Fruit fly (Drosophila melanogaster) whole organism, wandering third instar larva: ENCODE results near the gene CG9400.

Experiments used
- Abd-B ChIP-seq: fragments of >200 bp; optimal IDR thresholded peaks from 2 replicates; lab custom pipeline; 2017; ENCODE audit warnings: missing biosample characterization, missing genetic modification characterization
- CG9705 ChIP-seq: fragments of 200-800 bp; sonication (Bioruptor generic); optimal IDR thresholded peaks from 2 replicates; lab custom pipeline; 2018; ENCODE audit warnings: missing biosample characterization, mild to moderate bottlenecking, missing genetic modification characterization
- CrebA ChIP-seq: fragments of 200-800 bp; sonication (Bioruptor generic); optimal IDR thresholded peaks from 2 replicates; lab custom pipeline; 2016; ENCODE audit warnings: missing biosample characterization, mild to moderate bottlenecking, missing genetic modification characterization, borderline replicate concordance
- GATAd ChIP-seq: sonication (Bioruptor generic); optimal IDR thresholded peaks from 2 replicates; lab custom pipeline; 2016; ENCODE audit warnings: missing biosample characterization, missing genetic modification characterization
- HLH106 ChIP-seq: fragments of 200-800 bp; optimal IDR thresholded peaks from 3 replicates; lab custom pipeline; 2019; ENCODE audit warnings: missing biosample characterization, mild to moderate bottlenecking, missing genetic modification characterization, moderate library complexity
- Hr83 ChIP-seq: fragments of 200-300 bp; sonication (Bioruptor generic); optimal IDR thresholded peaks from 2 replicates; lab custom pipeline; 2016; ENCODE audit warnings: missing biosample characterization, mild to moderate bottlenecking, missing genetic modification characterization, moderate library complexity; ENCODE audit not compliant: poor library complexity, severe bottlenecking
- Jra ChIP-seq: sonication (Bioruptor generic); optimal IDR thresholded peaks from 2 replicates; lab custom pipeline; 2016; ENCODE audit warnings: missing biosample characterization, missing genetic modification characterization
- Mio ChIP-seq: sonication (Bioruptor generic); optimal IDR thresholded peaks from 2 replicates; lab custom pipeline; 2016; ENCODE audit warnings: missing biosample characterization, missing genetic modification characterization
- Myc ChIP-seq: fragments of >200 bp; optimal IDR thresholded peaks from 2 replicates; lab custom pipeline; 2017
- N ChIP-seq: fragments of >200 bp; optimal IDR thresholded peaks from 2 replicates; lab custom pipeline; 2018; ENCODE audit warnings: missing biosample characterization, missing external identifiers, missing genetic modification characterization
- OdsH ChIP-seq: fragments of 200-800 bp; sonication (Bioruptor generic); optimal IDR thresholded peaks from 2 replicates; lab custom pipeline; 2016; ENCODE audit warnings: missing biosample characterization, mild to moderate bottlenecking, missing genetic modification characterization
- Rel ChIP-seq, 2 experiments: fragments of 200-800 bp; sonication (Bioruptor generic) in 1 of 2; optimal IDR thresholded peaks; 2 replicates in 1 of 2; 3 replicates in 1 of 2; lab custom pipeline; 2016 to 2019; ENCODE audit warnings: mild to moderate bottlenecking in 2 of 2, missing biosample characterization in 2 of 2, missing genetic modification characterization in 2 of 2, moderate library complexity in 1 of 2
- dmrt93B ChIP-seq: fragments of 200-800 bp; sonication (Bioruptor generic); optimal IDR thresholded peaks from 2 replicates; lab custom pipeline; 2018; ENCODE audit warnings: missing biosample characterization, mild to moderate bottlenecking, missing genetic modification characterization
- foxo ChIP-seq, 2 experiments: fragments of 200-800 bp; sonication (Bioruptor generic); optimal IDR thresholded peaks; 2 replicates in 1 of 2; 3 replicates in 1 of 2; lab custom pipeline; 2016 to 2017; ENCODE audit warnings: missing biosample characterization in 2 of 2, missing genetic modification characterization in 2 of 2
- fru ChIP-seq: fragments of 200-800 bp; sonication (Bioruptor generic); optimal IDR thresholded peaks from 3 replicates; lab custom pipeline; 2016; ENCODE audit warnings: missing biosample characterization, mild to moderate bottlenecking, missing genetic modification characterization
- h ChIP-seq: fragments of 200-800 bp; sonication (Bioruptor generic); optimal IDR thresholded peaks from 3 replicates; lab custom pipeline; 2016; ENCODE audit warnings: missing biosample characterization, mild to moderate bottlenecking, missing genetic modification characterization
- jim ChIP-seq: fragments of 175-275, 200-325 bp; sonication (Bioruptor generic); optimal IDR thresholded peaks from 2 replicates; lab custom pipeline; 2016; ENCODE audit warnings: missing biosample characterization, mild to moderate bottlenecking, missing genetic modification characterization
- lola ChIP-seq: fragments of >200 bp; optimal IDR thresholded peaks from 2 replicates; lab custom pipeline; 2017; ENCODE audit warnings: missing biosample characterization, missing genetic modification characterization
- rgr ChIP-seq: fragments of 200-800 bp; sonication (Bioruptor generic); optimal IDR thresholded peaks from 3 replicates; lab custom pipeline; 2016; ENCODE audit warnings: missing biosample characterization, mild to moderate bottlenecking, missing genetic modification characterization
- tai ChIP-seq: sonication (Bioruptor generic); optimal IDR thresholded peaks from 2 replicates; lab custom pipeline; 2016; ENCODE audit warnings: missing biosample characterization, missing genetic modification characterization

The CG9400 gene

DNA sequence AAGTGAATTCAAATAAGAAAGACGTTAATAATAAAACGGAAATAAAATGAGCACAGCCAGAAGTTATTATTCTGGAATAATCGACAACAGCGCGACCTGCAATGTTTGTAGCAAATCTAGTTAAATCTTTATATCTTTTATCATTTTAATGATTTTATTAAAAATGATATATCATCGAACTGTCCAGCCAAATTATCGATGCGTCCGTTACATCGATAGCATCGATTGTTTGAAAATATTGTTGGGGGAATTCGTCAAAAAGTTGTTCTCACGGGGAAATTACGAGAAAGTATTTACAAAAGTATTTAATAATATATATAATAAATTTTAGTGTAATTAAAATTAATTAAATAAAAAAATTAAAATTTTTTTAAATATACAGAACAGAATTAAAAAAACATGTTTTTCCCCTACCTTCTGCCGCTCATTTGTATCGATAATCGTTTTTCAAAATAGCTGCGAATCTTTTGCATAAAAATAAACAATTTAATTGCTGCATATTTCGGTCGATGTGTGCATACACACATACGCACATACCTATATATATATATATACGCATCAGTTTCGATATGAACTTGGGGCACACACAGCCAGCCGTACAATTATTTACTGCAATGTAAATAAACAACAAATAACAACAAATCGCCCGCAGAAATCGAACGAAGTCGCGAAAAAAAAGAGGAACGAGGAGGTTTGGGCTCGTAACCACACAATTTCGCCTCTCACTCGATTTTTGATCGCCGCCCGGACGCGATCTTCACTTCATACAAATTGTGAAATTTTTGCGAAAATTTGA, 46.1 kb downstream of the CG9400 start, which contains the start of gene CG32599:
Gene CG32599 (plus strand): TSS at position 746 of the 796 bp plus-strand sequence.
- TF ChIP-seq Jra (no peak), lola (GFP tag; lab: Kevin White, UChicago) (no peak), jim (no peak), GATAd (GFP tag; lab: Kevin White, UChicago) (no peak), OdsH (GFP tag; lab: Kevin White, UChicago) (no peak), Mio (GFP tag; lab: Kevin White, UChicago) (no peak), Hr83 (GFP tag; lab: Kevin White, UChicago) (no peak), foxo (GFP tag; optimal IDR thresholded peaks at IDR 0.05; lab: Kevin White, UChicago) (peak in 1 of 2 experiments; percentile 29), HLH106 (tag; lab: Kevin White, UChicago) (peak; percentile 29), Rel (GFP tag; optimal IDR thresholded peaks at IDR 0.05; lab: Kevin White, UChicago) (no peak), Rel (tag; optimal IDR thresholded peaks at IDR 0.05; lab: Kevin White, UChicago) (peak; percentile 54), tai (GFP tag; lab: Kevin White, UChicago) (no peak), N (GFP tag; lab: Kevin White, UChicago) (no peak), rgr (peak; percentile 12), Myc (lab: Kevin White, UChicago) (no peak), fru (GFP tag; lab: Kevin White, UChicago) (no peak)

DNA sequence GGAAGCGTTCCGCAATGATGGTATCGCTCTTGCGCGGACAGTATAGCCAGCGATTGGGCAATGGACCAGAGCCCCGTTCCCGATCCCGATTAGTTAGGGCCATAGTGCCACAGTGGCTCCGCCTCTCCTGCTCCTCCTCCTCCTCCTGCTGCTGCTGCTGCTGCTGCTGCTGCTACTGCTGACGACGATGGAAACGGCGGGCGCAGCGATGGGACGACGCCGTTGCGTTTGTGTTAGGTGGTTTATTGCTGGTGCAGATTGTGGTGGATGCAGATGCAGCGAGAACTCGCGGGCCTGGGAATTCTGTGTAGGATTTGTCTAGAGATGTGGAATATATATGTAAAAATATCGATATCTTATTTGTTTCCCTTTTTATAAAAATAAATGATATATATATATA, 46.7 kb downstream of the CG9400 start, which contains the start of gene mRNA-cap:
Gene mRNA-cap (minus strand): TSS at position 344 of the 400 bp plus-strand sequence.
- TF ChIP-seq dmrt93B (GFP tag; lab: Kevin White, UChicago) (no peak), CrebA (GFP tag; lab: Kevin White, UChicago) (no peak), fru (GFP tag; lab: Kevin White, UChicago) (no peak), CG9705 (GFP tag; lab: Kevin White, UChicago) (no peak), Abd-B (no peak), h (GFP tag; lab: Kevin White, UChicago) (no peak), HLH106 (tag; lab: Kevin White, UChicago) (no peak), Jra (no peak)
